Worm (Caenorhabditis elegans): ENCODE results near the gene Y41G9A.5.

The Y41G9A.5 gene

DNA sequence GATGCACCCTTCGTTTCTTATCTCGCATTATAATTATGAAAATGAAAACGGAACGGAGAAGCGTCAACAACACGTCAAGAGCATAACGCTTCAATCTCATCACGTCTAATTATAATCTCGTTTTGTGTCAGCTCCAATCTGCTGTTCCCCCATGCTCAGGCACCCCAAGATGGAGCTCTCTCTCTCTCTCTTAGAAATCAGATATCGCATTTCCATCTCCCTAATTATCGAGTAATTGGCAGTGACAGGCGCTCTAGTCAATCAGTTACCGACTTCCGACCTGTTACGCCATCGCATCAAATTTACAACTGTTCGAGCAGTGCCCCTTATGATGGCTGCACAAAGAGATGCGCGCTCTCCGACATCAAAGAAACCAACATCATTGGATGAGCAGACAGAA lies 26.0 kb upstream of the Y41G9A.5 start:
- no peak for TF ChIP-seq nhr-21 (tag; optimal IDR thresholded peaks at IDR 0.05)
- no peak for TF ChIP-seq blmp-1 (tag; optimal IDR thresholded peaks at IDR 0.05; ENCODE audit: insufficient read depth)
- no peak for TF ChIP-seq ama-1 (optimal IDR thresholded peaks at IDR 0.05)
- no peak for TF ChIP-seq ZK546.5 (tag; optimal IDR thresholded peaks at IDR 0.05)
- TF ChIP-seq gmeb-1 (tag; optimal IDR thresholded peaks at IDR 0.05) = no peak
- TF ChIP-seq aly-2 (tag; optimal IDR thresholded peaks at IDR 0.05) = no peak
- no peak for TF ChIP-seq C34F6.9 (tag; optimal IDR thresholded peaks at IDR 0.05)
- no peak for TF ChIP-seq mdl-1 (tag; optimal IDR thresholded peaks at IDR 0.05)
- TF ChIP-seq alr-1 (tag; optimal IDR thresholded peaks at IDR 0.05) = no peak
- TF ChIP-seq fos-1 (tag; optimal IDR thresholded peaks at IDR 0.05) = no peak
- TF ChIP-seq sma-9 (GFP tag; optimal IDR thresholded peaks at IDR 0.05) = no peak
- no peak for TF ChIP-seq sma-9 (tag; optimal IDR thresholded peaks at IDR 0.05)
- no peak for TF ChIP-seq nhr-237 (tag; optimal IDR thresholded peaks at IDR 0.05)
- no peak for TF ChIP-seq lsy-2 (tag; optimal IDR thresholded peaks at IDR 0.05)
- no peak for TF ChIP-seq unc-62 (GFP tag; optimal IDR thresholded peaks at IDR 0.05)
- TF ChIP-seq mbf-1 (tag; optimal IDR thresholded peaks at IDR 0.05) = no peak
- TF ChIP-seq skn-1 (tag; optimal IDR thresholded peaks at IDR 0.05) = no peak
- no peak for TF ChIP-seq unc-55 (GFP tag; optimal IDR thresholded peaks at IDR 0.05)
- TF ChIP-seq sma-3 (GFP tag; optimal IDR thresholded peaks at IDR 0.05) = no peak
- no peak for TF ChIP-seq crh-2 (tag; optimal IDR thresholded peaks at IDR 0.05)

DNA sequence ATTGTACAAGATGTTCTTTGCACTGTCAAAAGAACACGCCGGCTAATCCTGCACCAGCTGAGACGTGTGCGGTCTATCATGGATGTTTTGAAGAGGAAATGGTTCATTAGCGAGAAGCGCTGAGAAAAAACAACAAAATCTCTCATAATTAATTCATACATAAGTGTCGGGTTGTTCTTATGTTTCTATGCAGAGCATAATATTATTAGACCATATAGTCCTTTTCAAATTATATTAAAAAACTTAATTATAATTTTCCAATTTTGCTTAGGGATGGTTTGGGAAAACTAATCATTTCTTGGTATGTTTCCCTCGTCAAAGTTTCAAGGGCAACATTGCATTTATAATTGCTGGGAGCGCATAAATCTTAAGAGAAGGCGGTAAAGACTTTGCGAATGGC lies 24.7 kb upstream of the Y41G9A.5 start:
- TF ChIP-seq unc-62 (GFP tag; optimal IDR thresholded peaks at IDR 0.05) = no peak

DNA sequence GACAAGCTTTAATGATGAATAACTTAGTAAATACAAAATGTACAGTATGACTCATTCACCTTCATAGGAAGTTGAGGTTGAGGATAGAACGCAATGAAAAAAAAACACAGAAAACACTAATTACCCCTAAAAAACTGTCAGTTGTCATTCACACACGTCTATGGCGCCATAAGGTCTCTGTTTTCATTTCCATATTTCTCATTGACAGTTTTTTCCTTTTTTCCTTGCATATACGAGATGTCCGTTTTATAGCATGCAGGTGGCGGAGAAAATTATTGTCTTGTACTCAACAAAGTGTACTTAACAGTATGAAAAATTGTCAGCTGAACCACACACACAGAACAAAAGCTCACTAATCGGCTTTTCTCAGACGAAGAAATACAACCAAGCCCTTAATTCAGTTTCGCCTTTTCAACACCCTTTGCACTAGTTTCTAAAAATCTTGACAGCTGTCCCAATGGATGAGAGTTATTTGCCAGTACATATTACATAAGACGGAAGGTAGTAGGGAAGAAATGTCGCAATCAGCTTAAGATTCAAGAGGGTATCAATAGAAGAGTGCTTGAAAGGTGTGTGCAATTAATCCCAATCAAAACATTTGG lies 23.8 kb upstream of the Y41G9A.5 start:
- TF ChIP-seq lin-11 (tag; optimal IDR thresholded peaks at IDR 0.05) (no peak), unc-55 (GFP tag; optimal IDR thresholded peaks at IDR 0.05) (no peak), mbf-1 (tag; optimal IDR thresholded peaks at IDR 0.05) (no peak), zag-1 (tag; optimal IDR thresholded peaks at IDR 0.05) (no peak), nhr-77 (tag; optimal IDR thresholded peaks at IDR 0.05) (no peak), elt-3 (tag; optimal IDR thresholded peaks at IDR 0.05) (no peak), dmd-4 (tag; optimal IDR thresholded peaks at IDR 0.05) (no peak), nhr-25 (tag; optimal IDR thresholded peaks at IDR 0.05) (no peak), nhr-11 (tag; optimal IDR thresholded peaks at IDR 0.05) (no peak)

DNA sequence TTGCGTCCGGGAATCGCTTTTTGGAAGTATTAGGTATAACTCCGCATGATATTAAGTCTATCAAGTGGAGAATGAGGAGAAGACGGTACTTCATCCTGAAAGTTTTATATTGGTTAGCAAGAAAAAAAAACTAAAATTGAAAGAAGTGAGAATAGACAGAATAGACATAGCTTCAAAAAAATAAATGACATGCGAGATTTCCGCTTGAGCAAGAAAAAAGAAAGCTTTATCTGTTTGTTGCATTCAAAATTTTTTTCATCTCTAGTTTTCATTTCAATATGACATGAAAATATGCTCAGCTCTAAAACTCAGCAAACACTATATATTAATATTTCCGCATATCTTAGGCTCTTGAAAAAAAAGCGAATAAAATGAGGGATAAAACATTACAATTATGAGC lies 22.6 kb upstream of the Y41G9A.5 start, which contains the start of gene hst-3.2:
Gene hst-3.2 (minus strand): TSS at position 101 of the 400 bp plus-strand sequence.
- no peak for TF ChIP-seq mbf-1 (tag; optimal IDR thresholded peaks at IDR 0.05)
- TF ChIP-seq ceh-16 (tag; optimal IDR thresholded peaks at IDR 0.05) = no peak
- no peak for TF ChIP-seq aly-2 (tag; optimal IDR thresholded peaks at IDR 0.05)
- TF ChIP-seq nhr-11 (tag; optimal IDR thresholded peaks at IDR 0.05) = no peak
- no peak for TF ChIP-seq dmd-4 (tag; optimal IDR thresholded peaks at IDR 0.05)
- TF ChIP-seq lsy-2 (tag; optimal IDR thresholded peaks at IDR 0.05) = no peak
- no peak for TF ChIP-seq sma-3 (GFP tag; optimal IDR thresholded peaks at IDR 0.05)

DNA sequence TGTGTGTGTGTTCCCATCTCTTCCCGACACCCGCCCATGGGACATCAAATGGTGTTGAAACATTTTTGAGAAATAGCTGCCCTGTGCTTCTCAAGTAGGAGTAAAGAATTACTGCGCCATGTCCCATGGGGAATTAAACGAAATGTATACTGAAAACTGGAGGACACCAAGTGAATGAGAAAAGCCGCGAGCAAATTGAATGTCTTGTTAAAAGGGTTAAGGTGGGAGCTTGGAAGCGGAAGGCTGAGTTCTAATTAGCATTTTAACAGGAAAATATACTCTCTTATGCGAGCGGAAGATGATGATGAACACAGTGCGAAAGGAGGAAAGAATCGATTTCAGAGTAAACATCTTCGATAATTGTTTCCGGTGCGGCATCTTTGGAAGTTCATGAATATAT lies 22.0 kb upstream of the Y41G9A.5 start:
- TF ChIP-seq nhr-237 (tag; optimal IDR thresholded peaks at IDR 0.05) (no peak), ceh-82 (tag; optimal IDR thresholded peaks at IDR 0.05) (no peak), skn-1 (tag; optimal IDR thresholded peaks at IDR 0.05) (no peak), nhr-77 (tag; optimal IDR thresholded peaks at IDR 0.05) (no peak), Y55F3AM.14 (GFP tag; optimal IDR thresholded peaks at IDR 0.05) (no peak), lin-39 (tag; optimal IDR thresholded peaks at IDR 0.05) (no peak)

DNA sequence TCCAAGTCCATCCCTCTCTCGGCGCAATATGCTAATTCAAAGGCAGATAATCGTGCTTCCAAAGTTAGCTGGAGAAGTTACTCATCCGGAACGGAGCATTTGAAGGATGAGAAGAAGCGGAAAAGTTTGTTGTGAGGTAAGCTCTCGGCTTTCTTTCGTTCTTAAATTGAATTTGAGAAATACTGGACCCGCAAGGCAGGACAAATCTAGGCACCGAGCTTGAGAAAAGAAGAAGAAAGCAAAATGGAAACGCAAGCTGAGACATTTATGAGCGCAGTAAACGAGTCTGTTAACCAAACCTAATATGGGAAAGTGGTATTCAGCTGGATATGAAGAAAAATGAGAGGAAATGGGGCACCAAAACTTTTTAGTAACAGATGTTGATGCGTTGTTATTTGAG lies 20.5 kb upstream of the Y41G9A.5 start:
- TF ChIP-seq skn-1 (tag; optimal IDR thresholded peaks at IDR 0.05) = no peak
- no peak for TF ChIP-seq elt-3 (tag; optimal IDR thresholded peaks at IDR 0.05)
- no peak for TF ChIP-seq nhr-11 (tag; optimal IDR thresholded peaks at IDR 0.05)
- TF ChIP-seq sma-9 (GFP tag; optimal IDR thresholded peaks at IDR 0.05) = no peak
- no peak for TF ChIP-seq sma-9 (tag; optimal IDR thresholded peaks at IDR 0.05)
- TF ChIP-seq nhr-77 (tag; optimal IDR thresholded peaks at IDR 0.05) = no peak
- TF ChIP-seq gmeb-1 (tag; optimal IDR thresholded peaks at IDR 0.05) = no peak
- no peak for TF ChIP-seq alr-1 (tag; optimal IDR thresholded peaks at IDR 0.05)
- no peak for TF ChIP-seq ZK546.5 (tag; optimal IDR thresholded peaks at IDR 0.05)
- TF ChIP-seq nhr-237 (tag; optimal IDR thresholded peaks at IDR 0.05) = no peak

Measured in whole organism, L2 larva.